Worm (Caenorhabditis elegans): ENCODE data around the gene str-13.
A peak's percentile ranks its signal among the peaks of the same experiment; 100 is the strongest.

The str-13 gene

ce11 chrV:2703299-2703698, 23.7 kb downstream of the str-13 start:
- TF ChIP-seq ceh-16 (tag; optimal IDR thresholded peaks at IDR 0.05) = no peak
- TF ChIP-seq lsy-2 (tag; optimal IDR thresholded peaks at IDR 0.05) = no peak
- no peak for TF ChIP-seq mab-5 (tag; optimal IDR thresholded peaks at IDR 0.05)
- TF ChIP-seq Y55F3AM.14 (GFP tag; optimal IDR thresholded peaks at IDR 0.05) = no peak
- TF ChIP-seq sma-3 (GFP tag; optimal IDR thresholded peaks at IDR 0.05) = no peak
- TF ChIP-seq ceh-82 (tag; optimal IDR thresholded peaks at IDR 0.05) = no peak
- TF ChIP-seq nhr-10 (tag; optimal IDR thresholded peaks at IDR 0.05) = no peak
- TF ChIP-seq C34F6.9 (tag; optimal IDR thresholded peaks at IDR 0.05) = no peak
- TF ChIP-seq gmeb-1 (tag; optimal IDR thresholded peaks at IDR 0.05) = no peak
- TF ChIP-seq dmd-4 (tag; optimal IDR thresholded peaks at IDR 0.05) = no peak
- no peak for TF ChIP-seq ztf-11 (tag; optimal IDR thresholded peaks at IDR 0.05)
- no peak for TF ChIP-seq ama-1 (optimal IDR thresholded peaks at IDR 0.05)
- TF ChIP-seq elt-1 (tag; optimal IDR thresholded peaks at IDR 0.05) = no peak
- TF ChIP-seq F13H6.1 (tag; optimal IDR thresholded peaks at IDR 0.05) = no peak
- no peak for TF ChIP-seq nhr-6 (tag; optimal IDR thresholded peaks at IDR 0.05)
- TF ChIP-seq mdl-1 (tag; optimal IDR thresholded peaks at IDR 0.05) = no peak
- no peak for TF ChIP-seq skn-1 (tag; optimal IDR thresholded peaks at IDR 0.05)
- no peak for TF ChIP-seq elt-3 (tag; optimal IDR thresholded peaks at IDR 0.05)
- TF ChIP-seq nhr-21 (tag; optimal IDR thresholded peaks at IDR 0.05) = no peak

DNA sequence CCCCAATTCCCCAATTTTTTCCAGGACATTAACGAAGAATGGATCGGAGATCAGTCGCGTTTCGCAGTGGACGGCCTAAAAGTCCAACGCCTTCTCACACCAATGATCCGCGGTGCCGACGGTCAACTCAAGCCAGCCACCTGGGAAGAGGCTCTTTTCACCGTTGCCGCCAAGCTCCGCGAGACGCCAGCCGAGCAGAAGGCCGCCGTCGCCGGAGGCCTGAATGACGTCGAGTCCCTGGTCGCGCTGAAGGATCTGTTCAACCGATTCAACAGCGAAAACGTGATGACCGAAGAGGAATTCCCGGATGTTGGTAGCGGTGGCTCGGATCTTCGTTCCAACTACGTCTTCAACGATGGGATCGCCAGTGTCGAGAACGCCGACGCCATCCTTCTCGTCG, 24.1 kb downstream of the str-13 start:
- TF ChIP-seq fos-1 (tag; optimal IDR thresholded peaks at IDR 0.05) = no peak
- TF ChIP-seq mbf-1 (tag; optimal IDR thresholded peaks at IDR 0.05) = no peak
- TF ChIP-seq unc-39 (tag; optimal IDR thresholded peaks at IDR 0.05) = no peak
- no peak for TF ChIP-seq elt-3 (tag; optimal IDR thresholded peaks at IDR 0.05)
- TF ChIP-seq mdl-1 (tag; optimal IDR thresholded peaks at IDR 0.05) = no peak
- no peak for TF ChIP-seq crh-2 (tag; optimal IDR thresholded peaks at IDR 0.05)
- TF ChIP-seq R02D3.7 (tag; optimal IDR thresholded peaks at IDR 0.05) = no peak
- TF ChIP-seq blmp-1 (tag; optimal IDR thresholded peaks at IDR 0.05; ENCODE audit: insufficient read depth) = no peak
- TF ChIP-seq snpc-4 (tag; optimal IDR thresholded peaks at IDR 0.05) = no peak
- TF ChIP-seq zag-1 (tag; optimal IDR thresholded peaks at IDR 0.05) = no peak
- no peak for TF ChIP-seq gmeb-1 (tag; optimal IDR thresholded peaks at IDR 0.05)
- no peak for TF ChIP-seq Y55F3AM.14 (GFP tag; optimal IDR thresholded peaks at IDR 0.05)
- no peak for TF ChIP-seq unc-55 (GFP tag; optimal IDR thresholded peaks at IDR 0.05)

DNA sequence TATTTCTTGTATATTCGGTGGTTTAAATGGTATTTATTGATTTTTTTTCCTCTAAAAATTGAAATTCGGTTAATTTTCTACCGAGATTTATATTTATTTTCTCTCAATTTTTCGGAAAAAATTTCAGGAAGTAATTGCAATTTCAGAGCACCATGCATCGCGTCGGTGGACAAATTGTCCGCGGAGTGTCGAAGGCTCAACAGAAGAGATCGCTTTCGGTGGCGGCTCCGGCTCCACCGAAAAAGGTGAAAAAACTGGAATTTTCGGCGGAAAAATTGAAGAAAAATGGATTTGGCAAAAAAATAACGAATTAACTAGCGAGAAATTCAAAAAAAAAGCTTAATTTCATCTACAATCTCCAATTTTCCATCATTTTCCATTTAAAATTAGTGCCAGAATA, 28.2 kb downstream of the str-13 start, which contains the start of gene nuo-5:
Gene nuo-5, plus strand, starts transcription at position 147 of the 400 bp plus-strand sequence.
- TF ChIP-seq unc-55 (GFP tag; optimal IDR thresholded peaks at IDR 0.05) = no peak
- no peak for TF ChIP-seq Y55F3AM.14 (GFP tag; optimal IDR thresholded peaks at IDR 0.05)
- no peak for TF ChIP-seq ceh-16 (tag; optimal IDR thresholded peaks at IDR 0.05)
- TF ChIP-seq nhr-25 (tag; optimal IDR thresholded peaks at IDR 0.05) = no peak
- no peak for TF ChIP-seq nhr-11 (tag; optimal IDR thresholded peaks at IDR 0.05)
- TF ChIP-seq ceh-82 (tag; optimal IDR thresholded peaks at IDR 0.05) = no peak

DNA sequence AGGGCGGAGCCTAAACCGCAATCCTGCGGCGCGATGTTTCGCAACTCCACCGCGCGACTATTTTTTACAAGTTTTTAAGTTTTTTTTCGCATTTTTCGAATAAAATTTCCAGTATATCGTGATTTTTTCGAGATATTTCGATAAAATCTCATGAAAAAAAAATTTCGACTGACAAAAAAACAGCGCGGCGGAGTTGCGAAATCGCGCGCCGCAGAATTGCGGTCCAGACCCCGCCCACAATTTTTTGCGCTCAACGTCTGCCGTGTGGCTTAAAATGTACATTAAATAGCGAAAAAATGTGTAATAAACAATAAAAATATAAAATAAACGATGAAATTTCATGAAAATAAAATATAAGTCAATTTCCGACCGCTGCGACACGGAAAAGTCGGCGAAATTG, 29.3 kb downstream of the str-13 start:
- TF ChIP-seq unc-55 (GFP tag; optimal IDR thresholded peaks at IDR 0.05) (peak; percentile 19), ztf-4 (tag; optimal IDR thresholded peaks at IDR 0.05) (no peak), lsy-2 (tag; optimal IDR thresholded peaks at IDR 0.05) (peak in 1 of 2 experiments; percentile 2), nhr-6 (tag; optimal IDR thresholded peaks at IDR 0.05) (no peak)

DNA sequence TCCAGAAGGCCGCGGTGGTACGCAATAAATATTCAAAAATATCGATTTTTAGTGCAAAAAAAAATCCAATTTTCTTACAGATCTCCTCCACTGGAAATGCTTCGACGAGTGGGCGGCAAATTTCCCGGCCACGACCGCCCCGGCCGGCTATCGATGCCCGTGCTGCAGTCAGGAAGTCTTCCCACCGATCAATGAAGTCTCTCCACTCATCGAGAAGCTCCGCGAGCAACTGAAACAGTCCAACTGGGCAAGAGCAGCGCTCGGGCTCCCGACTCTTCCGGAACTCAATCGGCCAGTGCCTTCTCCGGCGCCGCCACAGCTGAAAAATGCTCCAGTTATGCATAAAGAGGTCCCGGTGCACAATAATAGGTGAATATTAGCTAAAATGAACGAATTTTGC, 31.1 kb downstream of the str-13 start, which contains the start of gene Y45G12B.3:
Gene Y45G12B.3, minus strand, starts transcription at position 320 of the 400 bp plus-strand sequence.
- no peak for TF ChIP-seq unc-55 (GFP tag; optimal IDR thresholded peaks at IDR 0.05)

- no peak for TF ChIP-seq mdl-1 (tag; optimal IDR thresholded peaks at IDR 0.05)
- TF ChIP-seq F13H6.1 (tag; optimal IDR thresholded peaks at IDR 0.05) = peak; percentile 47
- TF ChIP-seq nhr-77 (tag; optimal IDR thresholded peaks at IDR 0.05) = no peak
- TF ChIP-seq lsy-2 (tag; optimal IDR thresholded peaks at IDR 0.05) = peak; percentile 98 to 99
- TF ChIP-seq elt-3 (tag; optimal IDR thresholded peaks at IDR 0.05) = no peak
- peak; percentile 20 for TF ChIP-seq mab-5 (tag; optimal IDR thresholded peaks at IDR 0.05)
- peak; percentile 24 for TF ChIP-seq fos-1 (tag; optimal IDR thresholded peaks at IDR 0.05)
- TF ChIP-seq unc-55 (GFP tag; optimal IDR thresholded peaks at IDR 0.05) = peak; percentile 73
- peak; percentile 69 for TF ChIP-seq C34F6.9 (tag; optimal IDR thresholded peaks at IDR 0.05)
- TF ChIP-seq alr-1 (tag; optimal IDR thresholded peaks at IDR 0.05) = no peak
- TF ChIP-seq ztf-4 (tag; optimal IDR thresholded peaks at IDR 0.05) = no peak
- TF ChIP-seq lin-11 (tag; optimal IDR thresholded peaks at IDR 0.05) = peak; percentile 56
- peak; percentile 62 for TF ChIP-seq nhr-21 (tag; optimal IDR thresholded peaks at IDR 0.05)
- TF ChIP-seq sma-3 (GFP tag; optimal IDR thresholded peaks at IDR 0.05) = peak; percentile 45
- peak; percentile 22 for TF ChIP-seq skn-1 (tag; optimal IDR thresholded peaks at IDR 0.05)
- TF ChIP-seq nhr-237 (tag; optimal IDR thresholded peaks at IDR 0.05) = no peak
- peak; percentile 71 for TF ChIP-seq gmeb-1 (tag; optimal IDR thresholded peaks at IDR 0.05)
- TF ChIP-seq lin-13 (GFP tag; optimal IDR thresholded peaks at IDR 0.05) = peak; percentile 44
- no peak for TF ChIP-seq mbf-1 (tag; optimal IDR thresholded peaks at IDR 0.05)
- peak; percentile 96 for TF ChIP-seq crh-2 (tag; optimal IDR thresholded peaks at IDR 0.05)
- peak; percentile 72 for TF ChIP-seq nhr-129 (tag; optimal IDR thresholded peaks at IDR 0.05)
- peak; percentile 18 for TF ChIP-seq sem-4 (tag; optimal IDR thresholded peaks at IDR 0.05)
- peak; percentile 51 for TF ChIP-seq nhr-25 (tag; optimal IDR thresholded peaks at IDR 0.05)
- no peak for TF ChIP-seq R02D3.7 (tag; optimal IDR thresholded peaks at IDR 0.05)
Observed at ce11 chrV:2694389-2694788, 32.6 kb downstream of the str-13 start, which contains the start of gene Y45G12B.2. Y45G12B.2 (plus strand) TSS chrV:2694771.

Data from whole organism, L2 larva.